Fruit fly (Drosophila melanogaster): ENCODE measurements around the gene CG17896.

CG17896 gene

DNA sequence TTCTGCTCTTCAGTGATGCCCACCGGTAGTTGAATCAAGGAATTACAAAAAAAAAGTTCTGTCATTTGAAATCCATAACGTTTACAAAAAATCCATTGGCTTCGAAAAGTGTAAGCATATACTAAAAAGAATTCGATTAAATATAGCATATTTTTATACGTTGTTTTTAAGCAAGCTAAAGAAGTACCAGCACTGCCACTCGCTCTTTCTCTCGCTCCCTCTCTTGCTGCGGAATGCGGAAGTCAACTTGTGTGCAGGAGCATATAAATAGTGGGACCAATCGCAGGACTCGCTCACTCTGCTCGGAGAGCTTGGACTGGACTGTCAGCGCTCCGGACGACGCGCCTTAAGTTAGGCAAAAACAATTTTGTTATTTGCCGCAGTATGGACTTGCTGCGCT is 1.3 kb upstream of the CG17896 start, which contains the start of gene CG17778 (continued):
- no peak for TF ChIP-seq CG6854 (GFP tag; optimal IDR thresholded peaks at IDR 0.05)
- TF ChIP-seq CG34422 (GFP tag; IDR thresholded peaks at IDR 0.05): no peak

DNA sequence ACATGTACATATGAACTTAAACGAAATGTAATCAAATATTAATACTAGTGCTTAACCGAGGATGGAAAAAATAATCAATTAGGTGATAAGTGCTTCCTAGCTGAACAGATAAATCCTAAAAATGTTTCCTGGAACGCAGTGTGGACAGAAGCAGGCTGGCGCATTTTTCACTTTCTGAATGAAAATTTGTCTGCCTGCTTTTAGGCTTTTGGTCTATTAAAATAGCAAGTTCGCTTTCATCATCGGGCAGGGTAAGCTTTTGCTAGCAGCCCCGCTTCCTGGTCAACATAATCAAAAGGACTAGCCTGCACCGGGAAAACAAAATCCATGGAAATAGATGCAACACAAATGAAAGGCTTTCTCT is 878 bp upstream of the CG17896 start:
- TF ChIP-seq Asciz (GFP tag; optimal IDR thresholded peaks at IDR 0.05) (no peak), vvl (GFP tag; IDR thresholded peaks at IDR 0.05) (no peak), CG7963 (GFP tag; IDR thresholded peaks at IDR 0.05; ENCODE audit: partially characterized antibody) (no peak), CG9215 (GFP tag; IDR thresholded peaks at IDR 0.05) (no peak), Dip2 (GFP tag; IDR thresholded peaks at IDR 0.05) (0 out of 2 replicates have a peak, but pooled peaks have one; percentile 0), CG8290 (GFP tag; optimal IDR thresholded peaks at IDR 0.05) (no peak), CG8290 (tag; optimal IDR thresholded peaks at IDR 0.05) (peak in 1 of 2 experiments; percentile 54), CG7556 (GFP tag; optimal IDR thresholded peaks at IDR 0.05) (peak; percentile 39), CG18599 (GFP tag; optimal IDR thresholded peaks at IDR 0.05) (no peak), CG18011 (GFP tag; optimal IDR thresholded peaks at IDR 0.05) (peak; percentile 95), CG6854 (GFP tag; optimal IDR thresholded peaks at IDR 0.05) (peak; percentile 10), Six4 (GFP tag; optimal IDR thresholded peaks at IDR 0.05) (no peak), CG8388 (GFP tag; optimal IDR thresholded peaks at IDR 0.05) (no peak), CG13296 (GFP tag; optimal IDR thresholded peaks at IDR 0.05) (peak; percentile 23), insv (GFP tag; optimal IDR thresholded peaks at IDR 0.05) (peak in 1 of 2 experiments; percentile 16), CG15601 (tag; optimal IDR thresholded peaks at IDR 0.05) (peak; percentile 54), HmgZ (tag; optimal IDR thresholded peaks at IDR 0.05) (no peak), CG14860 (GFP tag; IDR thresholded peaks at IDR 0.05; ENCODE audit: partially characterized antibody) (no peak), CG6254 (GFP tag; optimal IDR thresholded peaks at IDR 0.05) (no peak), CG17361 (GFP tag; IDR thresholded peaks at IDR 0.05) (peak; percentile 45; the same call in 1 of the 3 replicates), CG17612 (GFP tag; IDR thresholded peaks at IDR 0.05) (0 out of 2 replicates have a peak, but pooled peaks have one; percentile 3), MTF-1 (GFP tag; optimal IDR thresholded peaks at IDR 0.05; ENCODE audit: borderline replicate concordance) (peak; percentile 30), CG30431 (GFP tag; optimal IDR thresholded peaks at IDR 0.05) (no peak)

DNA sequence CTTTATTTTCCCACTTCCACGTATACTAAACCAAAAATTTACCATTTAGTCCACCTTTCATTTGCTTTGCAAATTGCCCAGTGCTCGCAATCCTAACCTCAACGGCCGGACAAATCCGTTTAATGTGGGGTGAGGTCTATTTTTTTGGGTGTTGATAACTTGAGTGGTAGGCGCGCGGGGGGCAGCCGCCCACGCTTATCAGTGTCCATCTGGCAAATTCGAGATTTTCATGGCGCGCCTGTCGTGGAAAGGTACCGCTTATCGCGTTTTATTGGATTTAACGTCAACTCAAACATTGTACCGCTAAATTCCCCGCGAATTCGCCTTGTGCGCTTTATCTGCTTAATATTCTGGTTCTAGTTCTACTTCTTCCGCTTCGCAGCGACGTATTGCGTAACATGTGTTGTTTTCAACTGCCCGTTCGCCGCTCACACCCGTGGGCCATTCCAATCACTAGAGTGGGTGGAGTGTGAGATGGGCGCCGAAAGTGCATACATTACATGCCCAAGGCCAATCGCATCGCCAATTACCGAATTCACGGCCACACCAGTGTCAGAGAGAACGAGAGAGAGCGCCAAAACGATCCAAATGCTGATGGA is 495 bp downstream of the CG17896 start:
- no peak for TF ChIP-seq CG6175 (GFP tag; IDR thresholded peaks at IDR 0.05)
- TF ChIP-seq Atf3 (GFP tag; optimal IDR thresholded peaks at IDR 0.05): no peak
- TF ChIP-seq NFAT (GFP tag; IDR thresholded peaks at IDR 0.05): peak; percentile 51; the same call in 1 of the 2 replicates
- TF ChIP-seq ems (GFP tag; optimal IDR thresholded peaks at IDR 0.05): no peak
- peak; percentile 49 for TF ChIP-seq mirr (GFP tag; optimal IDR thresholded peaks at IDR 0.05)
- TF ChIP-seq CG31224 (GFP tag; IDR thresholded peaks at IDR 0.05): no peak
- TF ChIP-seq crol (GFP tag; IDR thresholded peaks at IDR 0.05): peak; percentile 83
- peak; percentile 53; the same call in 1 of the 2 replicates for TF ChIP-seq klu (GFP tag; IDR thresholded peaks at IDR 0.05)
- no peak for TF ChIP-seq abd-A (tag; optimal IDR thresholded peaks at IDR 0.05)
- peak; percentile 67 for TF ChIP-seq sd (tag; optimal IDR thresholded peaks at IDR 0.05)
- no peak for TF ChIP-seq pan (optimal IDR thresholded peaks at IDR 0.05)
- TF ChIP-seq pan (GFP tag; optimal IDR thresholded peaks at IDR 0.05 in 1 of 2, IDR thresholded peaks at IDR 0.05 in 1 of 2): no peak
- peak; percentile 74 for TF ChIP-seq grn (GFP tag; optimal IDR thresholded peaks at IDR 0.05)
- TF ChIP-seq ro (GFP tag; IDR thresholded peaks at IDR 0.05): no peak
- no peak for TF ChIP-seq CG12744 (GFP tag; optimal IDR thresholded peaks at IDR 0.05)
- no peak for TF ChIP-seq Elba2 (GFP tag; optimal IDR thresholded peaks at IDR 0.05)
- peak; percentile 33 for TF ChIP-seq CG15479 (GFP tag; optimal IDR thresholded peaks at IDR 0.05)
- TF ChIP-seq knrl (GFP tag; IDR thresholded peaks at IDR 0.05; ENCODE audit: partially characterized antibody): no peak
- 0 out of 3 replicates have a peak, but pooled peaks have one; percentile 34 for TF ChIP-seq sr (GFP tag; IDR thresholded peaks at IDR 0.05)
- TF ChIP-seq exex (tag; optimal IDR thresholded peaks at IDR 0.05): peak; percentile 60
- no peak for TF ChIP-seq wdn (GFP tag; IDR thresholded peaks at IDR 0.05)
- TF ChIP-seq ftz-f1 (GFP tag; optimal IDR thresholded peaks at IDR 0.05): peak; percentile 16
- TF ChIP-seq sim (GFP tag; IDR thresholded peaks at IDR 0.05): no peak
- TF ChIP-seq HLH4C (GFP tag; IDR thresholded peaks at IDR 0.05; ENCODE audit: partially characterized antibody): 0 out of 3 replicates have a peak, but pooled peaks have one; percentile 8
- TF ChIP-seq lmd (GFP tag; IDR thresholded peaks at IDR 0.05): no peak

Measured in whole organism, embryonic.